Worm (Caenorhabditis elegans) whole organism, late embryonic: ENCODE data around the gene F53F1.2.

Experiments
- C08G9.2 ChIP-seq: sonication (generic microtip); optimal IDR thresholded peaks from 2 replicates; lab custom pipeline; 2016; ENCODE audit warnings: mild to moderate bottlenecking, missing genetic modification characterization, moderate library complexity, missing compliant biosample characterization
- F13H6.1 ChIP-seq: sonication (generic microtip); optimal IDR thresholded peaks from 2 replicates; lab custom pipeline; 2016; ENCODE audit warnings: missing genetic modification characterization, missing compliant biosample characterization
- K09A11.1 ChIP-seq: sonication (generic microtip); optimal IDR thresholded peaks from 2 replicates; lab custom pipeline; 2017; ENCODE audit warnings: antibody characterized with exemption, mild to moderate bottlenecking, missing genetic modification characterization, missing compliant biosample characterization; ENCODE audit not compliant: insufficient read depth
- T23F11.4 ChIP-seq: fragments of 200-800 bp; sonication (Bioruptor generic); optimal IDR thresholded peaks from 2 replicates; lab custom pipeline; 2018; ENCODE audit warnings: mild to moderate bottlenecking, missing genetic modification characterization, missing compliant biosample characterization
- ama-1 ChIP-seq: fragments of 150-350 bp; optimal IDR thresholded peaks from 2 replicates; lab custom pipeline; 2014
- ceh-14 ChIP-seq: sonication (generic microtip); optimal IDR thresholded peaks from 2 replicates; lab custom pipeline; 2016; ENCODE audit warnings: missing genotype, missing genetic modification characterization, missing compliant biosample characterization
- ceh-18 ChIP-seq: sonication (generic microtip); optimal IDR thresholded peaks from 2 replicates; lab custom pipeline; 2016; ENCODE audit warnings: missing genetic modification characterization, missing compliant biosample characterization
- ceh-19 ChIP-seq: fragments of 200-800 bp; sonication (Bioruptor generic); optimal IDR thresholded peaks from 2 replicates; lab custom pipeline; 2018; ENCODE audit warnings: mild to moderate bottlenecking, missing genetic modification characterization, missing compliant biosample characterization
- ceh-22 ChIP-seq: sonication (generic microtip); optimal IDR thresholded peaks from 2 replicates; lab custom pipeline; 2017; ENCODE audit warnings: missing biosample characterization, missing genetic modification characterization
- ceh-30 ChIP-seq: fragments of 150-350 bp; optimal IDR thresholded peaks from 2 replicates; lab custom pipeline; 2014; ENCODE audit warnings: missing biosample characterization, missing genetic modification characterization
- ceh-31 ChIP-seq: sonication (generic microtip); optimal IDR thresholded peaks from 2 replicates; lab custom pipeline; 2016; ENCODE audit warnings: missing genetic modification characterization, missing compliant biosample characterization
- dmd-4 ChIP-seq: sonication (generic microtip); optimal IDR thresholded peaks from 2 replicates; lab custom pipeline; 2016; ENCODE audit warnings: borderline replicate concordance, missing genetic modification characterization, missing compliant biosample characterization
- elt-2 ChIP-seq: sonication (generic microtip); optimal IDR thresholded peaks from 2 replicates; lab custom pipeline; 2016; ENCODE audit warnings: missing genetic modification reagents, missing genetic modification characterization, missing compliant biosample characterization
- elt-4 ChIP-seq: sonication (generic microtip); optimal IDR thresholded peaks from 2 replicates; lab custom pipeline; 2016; ENCODE audit warnings: missing genetic modification characterization, missing compliant biosample characterization
- ets-4 ChIP-seq: sonication (generic microtip); optimal IDR thresholded peaks from 2 replicates; lab custom pipeline; 2016; ENCODE audit warnings: missing genetic modification characterization, missing compliant biosample characterization
- eyg-1 ChIP-seq: sonication (generic microtip); optimal IDR thresholded peaks from 2 replicates; lab custom pipeline; 2016; ENCODE audit warnings: missing genotype, missing genetic modification characterization, missing compliant biosample characterization
- fax-1 ChIP-seq: sonication (generic microtip); optimal IDR thresholded peaks from 2 replicates; lab custom pipeline; 2016; ENCODE audit warnings: missing genotype, missing genetic modification characterization, missing compliant biosample characterization
- fkh-10 ChIP-seq: fragments of 150-350 bp; optimal IDR thresholded peaks from 2 replicates; lab custom pipeline; 2014; ENCODE audit warnings: missing biosample characterization, missing genetic modification reagents, missing genetic modification characterization
- fkh-6 ChIP-seq: sonication (generic microtip); optimal IDR thresholded peaks from 2 replicates; lab custom pipeline; 2016; ENCODE audit warnings: missing genetic modification characterization, missing compliant biosample characterization
- hlh-6 ChIP-seq: sonication (generic microtip); optimal IDR thresholded peaks from 2 replicates; lab custom pipeline; 2016; ENCODE audit warnings: missing genotype, missing genetic modification characterization, missing compliant biosample characterization
- lim-6 ChIP-seq: sonication (generic microtip); optimal IDR thresholded peaks from 2 replicates; lab custom pipeline; 2016; ENCODE audit warnings: missing genetic modification characterization, missing compliant biosample characterization
- npax-4 ChIP-seq: sonication (generic microtip); optimal IDR thresholded peaks from 2 replicates; lab custom pipeline; 2016; ENCODE audit warnings: missing genetic modification characterization, missing compliant biosample characterization
- pag-3 ChIP-seq: sonication (generic microtip); optimal IDR thresholded peaks from 2 replicates; lab custom pipeline; 2016; ENCODE audit warnings: missing compliant biosample characterization, missing genetic modification characterization, borderline replicate concordance
- pat-9 ChIP-seq: fragments of 200-800 bp; sonication (Bioruptor generic); optimal IDR thresholded peaks from 2 replicates; lab custom pipeline; 2018; ENCODE audit warnings: mild to moderate bottlenecking, missing genetic modification characterization, moderate library complexity, missing compliant biosample characterization
- pha-2 ChIP-seq: sonication (generic microtip); optimal IDR thresholded peaks from 2 replicates; lab custom pipeline; 2017; ENCODE audit warnings: mild to moderate bottlenecking, missing genetic modification characterization, missing compliant biosample characterization
- pqm-1 ChIP-seq: sonication (generic microtip); optimal IDR thresholded peaks from 2 replicates; lab custom pipeline; 2016; ENCODE audit warnings: missing genetic modification characterization, missing compliant biosample characterization
- pros-1 ChIP-seq: fragments of 150-350 bp; optimal IDR thresholded peaks from 2 replicates; lab custom pipeline; 2014; ENCODE audit warnings: missing biosample characterization, missing genetic modification reagents, missing genetic modification characterization
- ref-2 ChIP-seq: sonication (generic microtip); optimal IDR thresholded peaks from 2 replicates; lab custom pipeline; 2016; ENCODE audit warnings: missing genetic modification characterization, missing compliant biosample characterization
- rnt-1 ChIP-seq: sonication (generic microtip); optimal IDR thresholded peaks from 2 replicates; lab custom pipeline; 2016; ENCODE audit warnings: missing genetic modification characterization, missing compliant biosample characterization
- sox-4 ChIP-seq: sonication (generic microtip); optimal IDR thresholded peaks from 2 replicates; lab custom pipeline; 2017; ENCODE audit warnings: mild to moderate bottlenecking, missing genetic modification characterization, inconsistent platforms, missing compliant biosample characterization
- tbx-2 ChIP-seq: sonication (generic microtip); optimal IDR thresholded peaks from 2 replicates; lab custom pipeline; 2016; ENCODE audit warnings: missing genetic modification characterization, missing compliant biosample characterization
- ttx-3 ChIP-seq: sonication (generic microtip); optimal IDR thresholded peaks from 2 replicates; lab custom pipeline; 2016; ENCODE audit warnings: missing genetic modification reagents, missing genetic modification characterization, missing compliant biosample characterization
- unc-3 ChIP-seq, 2 experiments: fragments of 200-800 bp in 1 of 2; sonication (Bioruptor generic) in 1 of 2; sonication (generic microtip) in 1 of 2; conservative IDR thresholded peaks in 1 of 2; optimal IDR thresholded peaks in 1 of 2; 2 replicates each; pipeline versions ENCODE4 v1.3.6 to Lab custom; 2016 to 2022; ENCODE audit warnings: missing compliant biosample characterization in 2 of 2, missing genetic modification characterization in 2 of 2, missing genetic modification reagents in 1 of 2
- unc-42 ChIP-seq: sonication (generic microtip); optimal IDR thresholded peaks from 2 replicates; lab custom pipeline; 2016; ENCODE audit warnings: missing genotype, missing genetic modification characterization, missing compliant biosample characterization
- unc-55 ChIP-seq: sonication (generic microtip); optimal IDR thresholded peaks from 2 replicates; lab custom pipeline; 2017; ENCODE audit warnings: missing biosample characterization, missing genetic modification reagents, missing genetic modification characterization
- unc-86 ChIP-seq: sonication (generic microtip); optimal IDR thresholded peaks from 2 replicates; lab custom pipeline; 2016; ENCODE audit warnings: missing genetic modification characterization, missing compliant biosample characterization
- zip-5 ChIP-seq: sonication (generic microtip); optimal IDR thresholded peaks from 2 replicates; lab custom pipeline; 2016; ENCODE audit warnings: missing genetic modification characterization, missing compliant biosample characterization
- ztf-16 ChIP-seq: sonication (generic microtip); optimal IDR thresholded peaks from 2 replicates; lab custom pipeline; 2017; ENCODE audit warnings: missing genetic modification characterization, missing compliant biosample characterization

Gene F53F1.2

DNA sequence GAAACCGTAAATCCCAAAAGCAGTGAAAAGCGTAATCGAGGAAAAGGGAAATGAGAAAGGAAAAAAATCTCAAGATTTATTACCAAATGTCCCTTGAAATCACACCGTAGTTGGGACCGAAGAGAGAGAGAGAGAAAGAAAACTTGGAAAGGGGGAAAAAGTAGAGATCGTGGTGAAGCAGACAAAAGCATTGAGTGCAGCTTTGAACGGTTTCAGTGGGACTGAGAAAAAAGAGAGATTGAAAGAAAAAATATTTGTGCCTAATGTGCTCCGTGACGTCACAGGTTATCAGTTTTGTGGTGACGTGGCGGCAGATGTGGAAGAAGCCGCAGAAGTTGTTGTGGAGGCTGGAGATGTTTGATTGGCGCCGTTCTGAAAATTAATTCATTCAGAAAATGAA, 36.4 kb upstream of the F53F1.2 start:
- TF ChIP-seq pha-2 (tag; lab: Kevin White, UChicago) (no peak), pag-3 (tag; lab: Kevin White, UChicago) (no peak), ama-1 (lab: Kevin White, UChicago) (no peak), ets-4 (no peak), fax-1 (tag; lab: Kevin White, UChicago) (no peak), F13H6.1 (tag; lab: Kevin White, UChicago) (no peak), T23F11.4 (no peak), K09A11.1 (no peak), sox-4 (tag; lab: Kevin White, UChicago) (no peak), fkh-6 (tag; lab: Kevin White, UChicago) (no peak), zip-5 (tag; lab: Kevin White, UChicago) (no peak), pqm-1 (no peak), ceh-30 (no peak), npax-4 (tag; lab: Kevin White, UChicago) (no peak), ttx-3 (no peak), ceh-18 (tag; lab: Kevin White, UChicago) (no peak), unc-42 (tag; lab: Kevin White, UChicago) (no peak), ceh-22 (no peak)

DNA sequence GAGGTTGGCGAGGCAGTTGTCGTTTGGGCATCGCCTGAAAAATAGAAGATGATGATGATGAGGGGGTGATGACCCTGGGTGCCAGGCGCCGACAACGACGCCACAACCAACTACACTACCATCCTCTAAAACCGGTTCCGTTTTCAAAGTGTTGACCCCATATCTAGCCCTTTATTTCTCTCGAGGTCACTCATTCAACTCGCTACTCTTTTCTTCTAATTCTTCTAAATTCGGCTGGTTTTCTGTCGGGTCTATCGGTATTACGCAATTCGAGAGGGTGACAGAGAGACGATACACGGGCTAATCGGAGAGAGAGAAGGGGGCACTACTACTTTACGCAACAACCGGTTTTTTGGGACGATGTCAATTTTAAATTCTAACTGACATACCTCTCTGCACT, 35.3 kb upstream of the F53F1.2 start:
- TF ChIP-seq hlh-6 (tag; lab: Kevin White, UChicago) (no peak), pat-9 (tag; lab: Kevin White, UChicago) (no peak), F13H6.1 (tag; lab: Kevin White, UChicago) (peak; percentile 49), fkh-10 (no peak), unc-86 (tag; lab: Kevin White, UChicago) (no peak), pros-1 (peak; percentile 1), ceh-31 (peak; percentile 34)

DNA sequence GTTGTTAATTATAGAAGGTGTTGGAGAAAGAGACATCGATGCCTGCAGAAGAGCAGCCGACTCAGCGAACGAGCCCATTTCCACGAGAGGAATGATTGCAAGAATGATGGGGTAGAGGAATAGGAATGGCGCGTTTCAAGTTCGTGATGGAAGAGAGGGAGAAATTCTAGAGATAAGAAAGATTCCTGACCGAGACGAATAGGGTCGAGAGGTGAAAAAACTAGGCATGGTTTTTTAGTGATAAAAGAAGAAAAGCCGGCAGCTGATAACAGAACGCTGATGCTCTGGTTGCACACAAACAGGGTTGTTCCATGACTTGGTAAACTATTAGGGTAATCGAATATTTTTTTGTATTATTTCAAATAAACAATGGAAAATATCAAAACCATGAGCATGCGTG, 33.8 kb upstream of the F53F1.2 start:
- no peak for TF ChIP-seq pag-3 (tag; lab: Kevin White, UChicago)
- no peak for TF ChIP-seq K09A11.1
- TF ChIP-seq eyg-1 (tag; lab: Kevin White, UChicago), result no peak
- TF ChIP-seq elt-2 (tag; lab: Kevin White, UChicago), result peak; percentile 61
- TF ChIP-seq unc-3 (GFP tag; conservative IDR thresholded peaks at IDR 0.05; lab: Robert Waterston, UW), result no peak
- no peak for TF ChIP-seq unc-3 (tag; optimal IDR thresholded peaks at IDR 0.05; lab: Kevin White, UChicago)

DNA sequence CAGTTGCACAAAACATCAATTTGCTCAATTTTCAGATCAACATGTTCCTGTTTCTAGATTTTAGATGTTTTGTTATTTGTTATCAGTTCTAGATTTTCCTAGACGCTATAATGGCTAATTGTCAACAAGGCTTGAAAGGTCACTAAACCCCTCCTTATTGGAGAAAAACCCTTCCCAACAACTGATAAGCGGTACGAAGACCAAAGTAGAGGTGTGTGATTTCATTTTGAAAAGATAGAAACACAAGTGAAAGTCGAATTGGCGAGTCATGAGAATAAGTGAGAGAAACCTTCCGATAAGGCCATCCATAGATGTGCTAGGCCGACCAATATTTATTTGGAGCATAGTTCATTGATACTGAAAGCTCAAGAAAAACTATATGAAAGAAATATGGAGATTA, 33.0 kb upstream of the F53F1.2 start:
- TF ChIP-seq pqm-1, result peak; percentile 26
- peak; percentile 48 for TF ChIP-seq elt-2 (tag; lab: Kevin White, UChicago)
- no peak for TF ChIP-seq ref-2 (tag; lab: Kevin White, UChicago)
- TF ChIP-seq npax-4 (tag; lab: Kevin White, UChicago), result no peak
- TF ChIP-seq dmd-4 (tag; lab: Kevin White, UChicago), result no peak
- TF ChIP-seq, all 69 proteins: peak for 2

DNA sequence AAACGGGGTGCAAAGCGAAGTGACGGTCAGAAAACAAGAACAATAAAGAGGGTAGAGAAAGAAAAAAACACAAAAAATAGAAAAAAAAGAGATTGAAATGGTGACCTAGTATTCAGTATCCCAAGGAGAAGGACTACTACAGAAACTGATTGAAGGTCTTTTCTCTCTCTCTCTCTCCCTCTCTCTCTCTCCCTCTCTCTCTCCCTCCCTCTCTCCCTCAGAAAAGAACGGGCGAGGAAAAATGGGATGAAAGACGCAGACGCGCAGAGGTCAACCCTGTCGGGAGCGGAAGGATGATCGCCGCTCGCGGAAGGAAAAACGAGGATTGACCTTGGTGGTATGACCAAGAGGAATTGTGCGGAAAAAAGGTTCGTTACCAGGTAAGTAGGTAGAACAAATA, 32.1 kb upstream of the F53F1.2 start:
- no peak for TF ChIP-seq rnt-1 (tag; lab: Kevin White, UChicago)
- no peak for TF ChIP-seq tbx-2 (tag; lab: Kevin White, UChicago)
- peak; percentile 8 for TF ChIP-seq unc-55 (GFP tag; lab: Kevin White, UChicago)
- no peak for TF ChIP-seq fkh-6 (tag; lab: Kevin White, UChicago)
- TF ChIP-seq elt-4 (tag; lab: Kevin White, UChicago), result no peak
- no peak for TF ChIP-seq C08G9.2 (tag; lab: Kevin White, UChicago)
- TF ChIP-seq ztf-16 (tag; lab: Kevin White, UChicago), result no peak
- TF ChIP-seq fkh-10, result no peak
- TF ChIP-seq ceh-22, result no peak
- peak; percentile 28 for TF ChIP-seq ceh-31
- TF ChIP-seq lim-6 (tag; lab: Kevin White, UChicago), result no peak
- no peak for TF ChIP-seq npax-4 (tag; lab: Kevin White, UChicago)
- no peak for TF ChIP-seq ceh-19 (GFP tag; lab: Kevin White, UChicago)
- no peak for TF ChIP-seq ceh-14 (tag; lab: Kevin White, UChicago)
